Fruit fly (Drosophila melanogaster) whole organism, embryonic: ENCODE data around the gene CG33932.

Experiments
- CG12299 ChIP-seq: fragments of 200-800 bp; sonication (Bioruptor generic); optimal IDR thresholded peaks from 2 replicates; lab custom pipeline; 2018; ENCODE audit warnings: missing biosample characterization, mild to moderate bottlenecking, missing genetic modification characterization
- CG12659 ChIP-seq: fragments of 200-800 bp; sonication (Bioruptor generic); optimal IDR thresholded peaks from 3 replicates; lab custom pipeline; 2017; ENCODE audit warnings: mild to moderate bottlenecking, missing biosample characterization, missing genetic modification reagents, missing genetic modification characterization
- CG13424 ChIP-seq: fragments of 200-800 bp; sonication (Bioruptor generic); optimal IDR thresholded peaks from 2 replicates; lab custom pipeline; 2019; ENCODE audit warnings: missing biosample characterization, mild to moderate bottlenecking, missing genetic modification characterization, moderate library complexity
- CG6175 ChIP-seq: fragments of 200-800 bp; sonication (Bioruptor generic); IDR thresholded peaks from 3 replicates; pipeline ENCODE4 v1.3.6; 2022; ENCODE audit warnings: missing biosample characterization, missing genetic modification characterization
- Dref ChIP-seq: fragments of 200-800 bp; sonication (Bioruptor generic); IDR thresholded peaks from 2 replicates; pipeline ENCODE4 v1.3.6; 2022; ENCODE audit warnings: missing biosample characterization, missing genetic modification characterization
- Hsf ChIP-seq: fragments of 200-800 bp; sonication (Bioruptor generic); optimal IDR thresholded peaks from 3 replicates; lab custom pipeline; 2016; ENCODE audit warnings: missing biosample characterization, missing genetic modification characterization
- dati ChIP-seq: fragments of 200-800 bp; sonication (Bioruptor generic); IDR thresholded peaks from 2 replicates; pipeline ENCODE4 v1.3.6; 2022; ENCODE audit warnings: missing biosample characterization, missing genetic modification characterization
- salm ChIP-seq: fragments of 200-800 bp; sonication (Bioruptor generic); optimal IDR thresholded peaks from 2 replicates; lab custom pipeline; 2018; ENCODE audit warnings: missing biosample characterization, mild to moderate bottlenecking, missing genetic modification characterization

- TF ChIP-seq Hsf (GFP tag; lab: Kevin White, UChicago) = no peak
- TF ChIP-seq CG13424 (tag; lab: Kevin White, UChicago) = no peak
- no peak for TF ChIP-seq CG12659
- no peak for TF ChIP-seq Dref (GFP tag; lab: Robert Waterston, UW)
- no peak for TF ChIP-seq CG6175 (GFP tag; lab: Robert Waterston, UW)
- no peak for TF ChIP-seq CG12299 (tag; lab: Kevin White, UChicago)
- no peak for TF ChIP-seq dati (GFP tag; lab: Robert Waterston, UW)
- no peak for TF ChIP-seq salm (tag; lab: Kevin White, UChicago)
These were observed 27.2 kb upstream of the CG33932 start for dm6 chrX:19717041-19717440.
